Fruit fly (Drosophila melanogaster) whole organism, embryonic: ENCODE data around the gene XRCC1.

ENCODE experiments used
- CG10274 ChIP-seq: fragments of 200-800 bp; sonication (Bioruptor generic); optimal IDR thresholded peaks from 3 replicates; lab custom pipeline; 2017; ENCODE audit warnings: missing biosample characterization, mild to moderate bottlenecking, missing genetic modification characterization
- CG10565 ChIP-seq: fragments of 200-800 bp; sonication (Bioruptor generic); optimal IDR thresholded peaks from 3 replicates; lab custom pipeline; 2016; ENCODE audit warnings: missing biosample characterization, mild to moderate bottlenecking, missing genetic modification characterization
- CG11093 ChIP-seq: fragments of 200-800 bp; sonication (Bioruptor generic); IDR thresholded peaks from 3 replicates; pipeline ENCODE4 v1.3.6; 2022; ENCODE audit warnings: missing biosample characterization, missing genetic modification characterization
- CG12299 ChIP-seq: fragments of 200-800 bp; sonication (Bioruptor generic); optimal IDR thresholded peaks from 2 replicates; lab custom pipeline; 2018; ENCODE audit warnings: missing biosample characterization, mild to moderate bottlenecking, missing genetic modification characterization
- CG13287 ChIP-seq: fragments of 200-800 bp; sonication (Bioruptor generic); IDR thresholded peaks from 2 replicates; pipeline ENCODE4 v1.3.6; 2022; ENCODE audit warnings: missing biosample characterization, missing genetic modification characterization; ENCODE audit not compliant: partially characterized antibody
- CG14441 ChIP-seq: fragments of 200-800 bp; sonication (Bioruptor generic); IDR thresholded peaks from 2 replicates; pipeline ENCODE4 v1.3.6; 2022; ENCODE audit warnings: missing biosample characterization, missing genetic modification characterization
- CG16779 ChIP-seq: fragments of 200-800 bp; sonication (Bioruptor generic); IDR thresholded peaks from 2 replicates; pipeline ENCODE4 v1.3.6; 2022; ENCODE audit warnings: missing biosample characterization, missing genetic modification characterization
- CG17802 ChIP-seq: fragments of 200-800 bp; sonication (Bioruptor generic); optimal IDR thresholded peaks from 2 replicates; lab custom pipeline; 2018; ENCODE audit warnings: missing biosample characterization, mild to moderate bottlenecking, missing genetic modification characterization, moderate library complexity
- CG2116 ChIP-seq: fragments of 200-800 bp; sonication (Bioruptor generic); optimal IDR thresholded peaks from 3 replicates; lab custom pipeline; 2018; ENCODE audit warnings: missing biosample characterization, mild to moderate bottlenecking, missing genetic modification characterization
- CG3407 ChIP-seq: fragments of 200-800 bp; sonication (Bioruptor generic); optimal IDR thresholded peaks from 2 replicates; lab custom pipeline; 2018; ENCODE audit warnings: missing biosample characterization, mild to moderate bottlenecking, missing genetic modification characterization
- CG3995 ChIP-seq: fragments of 200-800 bp; sonication (Bioruptor generic); optimal IDR thresholded peaks from 3 replicates; lab custom pipeline; 2016; ENCODE audit warnings: missing biosample characterization, missing genetic modification characterization
- CG4282 ChIP-seq: fragments of 200-800 bp; sonication (Bioruptor generic); optimal IDR thresholded peaks from 2 replicates; lab custom pipeline; 2016; ENCODE audit warnings: missing biosample characterization, missing genetic modification characterization
- CG43689 ChIP-seq: fragments of 200-800 bp; sonication (Bioruptor generic); IDR thresholded peaks from 2 replicates; pipeline ENCODE4 v1.3.6; 2022; ENCODE audit warnings: missing biosample characterization, missing genetic modification characterization
- CG4617 ChIP-seq: fragments of 200-800 bp; sonication (Bioruptor generic); optimal IDR thresholded peaks from 3 replicates; lab custom pipeline; 2016; ENCODE audit warnings: missing biosample characterization, missing genetic modification characterization, borderline replicate concordance
- CG4854 ChIP-seq: fragments of 200-800 bp; sonication (Bioruptor generic); optimal IDR thresholded peaks from 2 replicates; lab custom pipeline; 2016; ENCODE audit warnings: missing biosample characterization, missing genetic modification characterization, inconsistent platforms
- CG6683 ChIP-seq: fragments of 200-800 bp; sonication (Bioruptor generic); optimal IDR thresholded peaks from 2 replicates; lab custom pipeline; 2017; ENCODE audit warnings: missing biosample characterization, mild to moderate bottlenecking, missing genetic modification characterization, missing genetic modification reagents
- CG8765 ChIP-seq: fragments of 200-800 bp; sonication (Bioruptor generic); IDR thresholded peaks from 2 replicates; pipeline ENCODE4 v1.3.6; 2022; ENCODE audit warnings: missing biosample characterization, missing genetic modification characterization
- CkIIα-i1 ChIP-seq: fragments of 200-800 bp; sonication (Bioruptor generic); IDR thresholded peaks from 2 replicates; pipeline ENCODE4 v1.3.6; 2022; ENCODE audit warnings: missing biosample characterization, missing genetic modification characterization
- Dad ChIP-seq: fragments of 200-800 bp; sonication (Bioruptor generic); optimal IDR thresholded peaks from 3 replicates; lab custom pipeline; 2016; ENCODE audit warnings: missing biosample characterization, missing genetic modification characterization
- HLH3B ChIP-seq: fragments of 200-800 bp; sonication (Bioruptor generic); IDR thresholded peaks from 2 replicates; pipeline ENCODE4 v1.3.6; 2022; ENCODE audit warnings: missing biosample characterization, missing genetic modification characterization
- Hr51 ChIP-seq, 2 experiments: fragments of 200-800 bp; sonication (Bioruptor generic); optimal IDR thresholded peaks; 2 replicates in 1 of 2; 3 replicates in 1 of 2; lab custom pipeline; 2016 to 2018; ENCODE audit warnings: missing biosample characterization in 2 of 2, missing genetic modification characterization in 2 of 2, mild to moderate bottlenecking in 1 of 2, moderate library complexity in 1 of 2
- Lhr ChIP-seq: fragments of 200-800 bp; sonication (Bioruptor generic); optimal IDR thresholded peaks from 3 replicates; lab custom pipeline; 2017; ENCODE audit warnings: mild to moderate bottlenecking, missing biosample characterization, missing genetic modification reagents, missing genetic modification characterization
- Lim3 ChIP-seq: fragments of 200-800 bp; sonication (Bioruptor generic); IDR thresholded peaks from 2 replicates; pipeline ENCODE4 v1.3.6; 2022; ENCODE audit warnings: missing biosample characterization, missing genetic modification characterization
- Nf-YA ChIP-seq: fragments of 200-800 bp; sonication (Bioruptor generic); IDR thresholded peaks from 2 replicates; pipeline ENCODE4 v1.3.6; 2022; ENCODE audit warnings: missing biosample characterization, missing genetic modification characterization
- NfI ChIP-seq: fragments of 200-800 bp; sonication (Bioruptor generic); optimal IDR thresholded peaks from 3 replicates; lab custom pipeline; 2018; ENCODE audit warnings: missing biosample characterization, mild to moderate bottlenecking, missing genetic modification characterization, moderate library complexity
- Taf1 ChIP-seq: fragments of 200-800 bp; sonication (Bioruptor generic); IDR thresholded peaks from 2 replicates; pipeline ENCODE4 v1.3.6; 2022; ENCODE audit warnings: missing biosample characterization, missing genetic modification characterization
- ash1 ChIP-seq: fragments of 200-800 bp; sonication (Bioruptor generic); optimal IDR thresholded peaks from 2 replicates; lab custom pipeline; 2018; ENCODE audit warnings: missing biosample characterization, mild to moderate bottlenecking, missing genetic modification characterization
- cato ChIP-seq: fragments of 200-800 bp; sonication (Bioruptor generic); optimal IDR thresholded peaks from 2 replicates; lab custom pipeline; 2016; ENCODE audit warnings: missing biosample characterization, missing genetic modification characterization, borderline replicate concordance
- cg ChIP-seq: fragments of 200-800 bp; sonication (Bioruptor generic); optimal IDR thresholded peaks from 3 replicates; lab custom pipeline; 2019; ENCODE audit warnings: missing biosample characterization, mild to moderate bottlenecking, missing genetic modification characterization, moderate library complexity
- chm ChIP-seq: fragments of 200-800 bp; sonication (Bioruptor generic); IDR thresholded peaks from 2 replicates; pipeline ENCODE4 v1.3.6; 2022; ENCODE audit warnings: missing biosample characterization, missing genetic modification characterization
- cwo ChIP-seq: fragments of 200-800 bp; sonication (Bioruptor generic); optimal IDR thresholded peaks from 3 replicates; lab custom pipeline; 2017; ENCODE audit warnings: missing biosample characterization, missing genetic modification characterization, mild to moderate bottlenecking, moderate library complexity, missing genetic modification reagents
- dati ChIP-seq: fragments of 200-800 bp; sonication (Bioruptor generic); IDR thresholded peaks from 2 replicates; pipeline ENCODE4 v1.3.6; 2022; ENCODE audit warnings: missing biosample characterization, missing genetic modification characterization
- esg ChIP-seq: fragments of 200-800 bp; sonication (Bioruptor generic); conservative IDR thresholded peaks from 2 replicates; pipeline ENCODE4 v1.3.6; 2022; ENCODE audit warnings: missing biosample characterization, missing genetic modification characterization
- fd96Cb ChIP-seq: fragments of 200-800 bp; sonication (Bioruptor generic); optimal IDR thresholded peaks from 2 replicates; lab custom pipeline; 2018; ENCODE audit warnings: missing biosample characterization, mild to moderate bottlenecking, missing genetic modification characterization, moderate library complexity
- gcm2 ChIP-seq: fragments of 200-800 bp; sonication (Bioruptor generic); optimal IDR thresholded peaks from 2 replicates; lab custom pipeline; 2016; ENCODE audit warnings: missing biosample characterization, missing genetic modification characterization
- gem ChIP-seq: fragments of 200-800 bp; sonication (Bioruptor generic); optimal IDR thresholded peaks from 2 replicates; lab custom pipeline; 2019; ENCODE audit warnings: missing biosample characterization, mild to moderate bottlenecking, missing genetic modification characterization, moderate library complexity
- hb ChIP-seq: fragments of 200-800 bp; sonication (Bioruptor generic); IDR thresholded peaks from 3 replicates; pipeline ENCODE4 v1.3.6; 2022; ENCODE audit warnings: missing biosample characterization, missing genetic modification characterization; ENCODE audit not compliant: partially characterized antibody
- kni ChIP-seq: fragments of 200-800 bp; sonication (Bioruptor generic); optimal IDR thresholded peaks from 3 replicates; lab custom pipeline; 2017; ENCODE audit warnings: mild to moderate bottlenecking, missing biosample characterization, missing genetic modification reagents, missing genetic modification characterization
- lmd ChIP-seq: fragments of 200-800 bp; sonication (Bioruptor generic); IDR thresholded peaks from 2 replicates; pipeline ENCODE4 v1.3.6; 2022; ENCODE audit warnings: missing biosample characterization, missing genetic modification characterization
- lola ChIP-seq, 3 experiments: fragments of >200 bp in 2 of 3; fragments of 200-800 bp in 1 of 3; sonication (Bioruptor generic) in 1 of 3; optimal IDR thresholded peaks; 2 replicates each; lab custom pipeline; 2017 to 2019; ENCODE audit warnings: missing biosample characterization in 3 of 3, missing genetic modification characterization in 3 of 3, mild to moderate bottlenecking in 1 of 3, moderate library complexity in 1 of 3
- mam ChIP-seq: fragments of 200-800 bp; sonication (Bioruptor generic); optimal IDR thresholded peaks from 3 replicates; lab custom pipeline; 2016; ENCODE audit warnings: missing biosample characterization, missing genetic modification characterization
- org-1 ChIP-seq: fragments of 200-800 bp; sonication (Bioruptor generic); optimal IDR thresholded peaks from 2 replicates; lab custom pipeline; 2017; ENCODE audit warnings: missing biosample characterization, missing genetic modification characterization
- otp ChIP-seq: fragments of 200-800 bp; sonication (Bioruptor generic); IDR thresholded peaks from 3 replicates; pipeline ENCODE4, ENCODE4 v1.3.6; 2022; ENCODE audit warnings: missing biosample characterization, missing genetic modification characterization
- pnt ChIP-seq: fragments of 200-800 bp; sonication (Bioruptor generic); optimal IDR thresholded peaks from 3 replicates; lab custom pipeline; 2016; ENCODE audit warnings: missing biosample characterization, missing genetic modification characterization
- pum ChIP-seq: fragments of 200-800 bp; sonication (Bioruptor generic); optimal IDR thresholded peaks from 2 replicates; lab custom pipeline; 2016; ENCODE audit warnings: missing biosample characterization, missing genetic modification characterization
- run ChIP-seq: fragments of 200-800 bp; sonication (Bioruptor generic); optimal IDR thresholded peaks from 3 replicates; lab custom pipeline; 2018; ENCODE audit warnings: missing biosample characterization, mild to moderate bottlenecking, missing genetic modification characterization
- schlank ChIP-seq: fragments of 200-800 bp; sonication (Bioruptor generic); optimal IDR thresholded peaks from 2 replicates; lab custom pipeline; 2018; ENCODE audit warnings: missing biosample characterization, mild to moderate bottlenecking, missing genetic modification characterization
- stc ChIP-seq: fragments of 200-800 bp; sonication (Bioruptor generic); IDR thresholded peaks from 2 replicates; pipeline ENCODE4 v1.3.6; 2022; ENCODE audit warnings: missing biosample characterization, missing genetic modification characterization
- tap ChIP-seq: fragments of 200-800 bp; optimal IDR thresholded peaks from 3 replicates; lab custom pipeline; 2019; ENCODE audit warnings: missing biosample characterization, mild to moderate bottlenecking, missing genetic modification characterization, moderate library complexity
- tna ChIP-seq: fragments of 200-800 bp; sonication (Bioruptor generic); IDR thresholded peaks from 2 replicates; pipeline ENCODE4 v1.3.6; 2022; ENCODE audit warnings: missing biosample characterization, missing genetic modification characterization; ENCODE audit not compliant: partially characterized antibody

Gene XRCC1

DNA sequence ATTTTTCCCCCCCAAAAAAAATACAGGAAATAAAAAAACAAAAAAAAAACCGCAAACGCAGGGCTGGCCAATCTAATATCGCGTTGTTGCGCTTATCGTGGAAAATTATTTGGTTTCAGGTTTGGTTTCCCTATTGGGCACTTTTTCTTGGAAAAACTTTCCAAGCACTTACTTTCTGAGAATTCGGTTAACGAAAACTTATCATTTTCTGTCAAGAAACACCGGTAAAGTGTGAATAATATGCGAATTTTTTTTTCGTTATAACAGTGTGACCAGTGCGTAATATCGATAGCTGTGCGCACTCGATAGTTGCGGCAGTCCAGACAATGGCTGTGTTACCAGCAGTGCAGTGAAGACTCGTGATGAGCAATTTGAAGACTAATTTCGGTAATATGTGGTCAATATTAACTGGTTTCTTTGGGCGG, 7.2 kb upstream of the XRCC1 start, which contains the start of gene Rnp4F (continued):
- TF ChIP-seq dati (GFP tag; lab: Robert Waterston, UW) (0 out of 2 replicates have a peak, but pooled peaks have one; percentile 10), esg (GFP tag; lab: Robert Waterston, UW) (peak; percentile 63), CG4617 (GFP tag; lab: Kevin White, UChicago) (peak; percentile 72), CkIIα-i1 (GFP tag; lab: Robert Waterston, UW) (no peak), Hr51 (GFP tag; optimal IDR thresholded peaks at IDR 0.05; lab: Kevin White, UChicago) (peak in 1 of 2 experiments; percentile 31), Taf1 (GFP tag; lab: Robert Waterston, UW) (peak; percentile 21; the same call in 1 of the 2 replicates), pnt (GFP tag; lab: Kevin White, UChicago) (peak; percentile 73), fd96Cb (tag; lab: Kevin White, UChicago) (no peak), Lim3 (GFP tag; lab: Robert Waterston, UW) (no peak), kni (GFP tag; lab: Kevin White, UChicago) (no peak), org-1 (GFP tag; lab: Kevin White, UChicago) (no peak), CG3407 (GFP tag; lab: Kevin White, UChicago) (no peak), CG2116 (peak; percentile 52), Dad (GFP tag; lab: Kevin White, UChicago) (peak; percentile 63), Nf-YA (GFP tag; lab: Robert Waterston, UW) (no peak), cwo (GFP tag; lab: Kevin White, UChicago) (no peak), HLH3B (peak; percentile 62), CG14441 (GFP tag; lab: Robert Waterston, UW) (peak; percentile 66), hb (GFP tag; lab: Robert Waterston, UW) (peak; percentile 60; the same call in 2 of the 3 replicates), run (tag; lab: Kevin White, UChicago) (no peak), ash1 (GFP tag; lab: Kevin White, UChicago) (no peak), CG8765 (peak; percentile 44; the same call in 1 of the 2 replicates), CG17802 (tag; lab: Kevin White, UChicago) (peak; percentile 96), pum (GFP tag; lab: Kevin White, UChicago) (peak; percentile 72), CG3995 (GFP tag; lab: Kevin White, UChicago) (peak; percentile 66), Lhr (GFP tag; lab: Kevin White, UChicago) (peak; percentile 65), CG6683 (GFP tag; lab: Kevin White, UChicago) (no peak), CG4854 (GFP tag; lab: Kevin White, UChicago) (peak; percentile 9), gem (tag; lab: Kevin White, UChicago) (no peak), CG12299 (tag; lab: Kevin White, UChicago) (no peak), tap (tag; lab: Kevin White, UChicago) (no peak), lmd (GFP tag; lab: Robert Waterston, UW) (peak; percentile 70; the same call in 1 of the 2 replicates), mam (GFP tag; lab: Kevin White, UChicago) (peak; percentile 88), NfI (GFP tag; lab: Kevin White, UChicago) (peak; percentile 64), otp (no peak), schlank (tag; lab: Kevin White, UChicago) (no peak), CG4282 (no peak), lola (GFP tag; optimal IDR thresholded peaks at IDR 0.05; lab: Kevin White, UChicago) (no peak), CG16779 (GFP tag; lab: Robert Waterston, UW) (no peak), cato (peak; percentile 53), CG11093 (GFP tag; lab: Robert Waterston, UW) (peak; percentile 37; the same call in 1 of the 3 replicates), cg (no peak), CG43689 (no peak), stc (0 out of 2 replicates have a peak, but pooled peaks have one; percentile 6), CG10565 (no peak), chm (GFP tag; lab: Robert Waterston, UW) (no peak), CG10274 (GFP tag; lab: Kevin White, UChicago) (peak; percentile 10), tna (GFP tag; lab: Robert Waterston, UW) (peak; percentile 51; the same call in 1 of the 2 replicates), gcm2 (GFP tag; lab: Kevin White, UChicago) (no peak), CG13287 (GFP tag; lab: Robert Waterston, UW) (peak; percentile 78)
